Worm (Caenorhabditis elegans) whole organism, L4 larva: ENCODE data around the gene sphk-1.

Experiments
- F26F4.8 ChIP-seq: fragments of 200-800 bp; sonication (Bioruptor generic); conservative IDR thresholded peaks from 2 replicates; pipeline ENCODE4 v1.3.6; 2022; ENCODE audit warnings: missing genetic modification characterization, missing compliant biosample characterization
- T20F7.1 ChIP-seq: fragments of 200-800 bp; sonication (Bioruptor generic); optimal IDR thresholded peaks from 2 replicates; lab custom pipeline; 2018; ENCODE audit warnings: mild to moderate bottlenecking, missing genetic modification characterization, missing compliant biosample characterization
- Y48G9A.11 ChIP-seq: fragments of 200-800 bp; sonication (Bioruptor generic); IDR thresholded peaks from 2 replicates; pipeline ENCODE4 v1.3.6; 2022; ENCODE audit warnings: missing genetic modification reagents, missing genetic modification characterization, missing compliant biosample characterization
- ZK546.5 ChIP-seq, 2 experiments: sonication (generic microtip); optimal IDR thresholded peaks; 2 replicates each; lab custom pipeline; 2017; ENCODE audit warnings: missing biosample characterization in 2 of 2, missing genetic modification characterization in 2 of 2
- aly-2 ChIP-seq: sonication (generic microtip); optimal IDR thresholded peaks from 2 replicates; lab custom pipeline; 2018; ENCODE audit warnings: missing biosample characterization, missing genetic modification characterization
- ama-1 ChIP-seq: fragments of 150-350 bp; optimal IDR thresholded peaks from 2 replicates; lab custom pipeline; 2014; ENCODE audit warnings: inconsistent platforms, mixed read lengths
- ceh-32 ChIP-seq: sonication (generic microtip); optimal IDR thresholded peaks from 2 replicates; lab custom pipeline; 2016; ENCODE audit warnings: mild to moderate bottlenecking, missing genetic modification characterization, missing compliant biosample characterization; ENCODE audit not compliant: poor library complexity
- ceh-82 ChIP-seq: sonication (generic microtip); optimal IDR thresholded peaks from 2 replicates; lab custom pipeline; 2017; ENCODE audit warnings: missing biosample characterization, missing genetic modification characterization
- daf-16 ChIP-seq, 3 experiments: sonication (generic microtip); optimal IDR thresholded peaks; 2 replicates each; lab custom pipeline; 2016 to 2017; ENCODE audit warnings: missing genetic modification characterization in 3 of 3, missing genetic modification reagents in 3 of 3, mild to moderate bottlenecking in 2 of 3, missing compliant biosample characterization in 2 of 3, missing biosample characterization in 1 of 3, moderate library complexity in 1 of 3
- dpl-1 ChIP-seq: fragments of 150-350 bp; optimal IDR thresholded peaks from 2 replicates; lab custom pipeline; 2014; ENCODE audit warnings: missing biosample characterization, missing genetic modification reagents, missing genetic modification characterization
- duxl-1 ChIP-seq: sonication (generic microtip); optimal IDR thresholded peaks from 2 replicates; lab custom pipeline; 2016; ENCODE audit warnings: mild to moderate bottlenecking, missing genetic modification characterization, moderate library complexity, missing compliant biosample characterization; ENCODE audit not compliant: poor library complexity
- dve-1 ChIP-seq: sonication (generic microtip); optimal IDR thresholded peaks from 2 replicates; lab custom pipeline; 2017; ENCODE audit warnings: antibody characterized with exemption, mild to moderate bottlenecking, missing genetic modification characterization, missing compliant biosample characterization; ENCODE audit not compliant: insufficient read depth
- fkh-10 ChIP-seq: fragments of 150-350 bp; optimal IDR thresholded peaks from 2 replicates; lab custom pipeline; 2014; ENCODE audit warnings: missing biosample characterization, missing genetic modification reagents, missing genetic modification characterization
- fos-1 ChIP-seq: fragments of 150-350 bp; optimal IDR thresholded peaks from 2 replicates; lab custom pipeline; 2014; ENCODE audit warnings: missing biosample characterization, missing genetic modification characterization
- hif-1 ChIP-seq, 2 experiments: sonication (generic microtip); optimal IDR thresholded peaks; 2 replicates each; lab custom pipeline; 2016 to 2017; ENCODE audit warnings: missing compliant biosample characterization in 2 of 2, missing genetic modification characterization in 2 of 2, missing genetic modification reagents in 2 of 2, missing genotype in 2 of 2, mild to moderate bottlenecking in 1 of 2
- hlh-30 ChIP-seq: sonication (generic microtip); optimal IDR thresholded peaks from 2 replicates; lab custom pipeline; 2017; ENCODE audit warnings: antibody characterized with exemption, mild to moderate bottlenecking, missing genetic modification characterization, missing compliant biosample characterization; ENCODE audit not compliant: insufficient read depth
- hmg-1.1 ChIP-seq: fragments of 200-800 bp; sonication (Bioruptor generic); IDR thresholded peaks from 2 replicates; pipeline ENCODE4 v1.3.6; 2022; ENCODE audit warnings: missing genetic modification reagents, missing genetic modification characterization, missing compliant biosample characterization
- lin-1 ChIP-seq: fragments of 200-800 bp; sonication (Bioruptor generic); IDR thresholded peaks from 2 replicates; pipeline ENCODE4 v1.3.6; 2022; ENCODE audit warnings: missing genetic modification reagents, missing genetic modification characterization, missing compliant biosample characterization
- lin-29 ChIP-seq: fragments of 200-800 bp; sonication (Bioruptor generic); IDR thresholded peaks from 2 replicates; pipeline ENCODE4 v1.3.6; 2022; ENCODE audit warnings: missing genetic modification reagents, missing genetic modification characterization, missing compliant biosample characterization
- lsy-2 ChIP-seq, 2 experiments: fragments of 150-350 bp in 1 of 2; sonication (generic microtip) in 1 of 2; optimal IDR thresholded peaks; 2 replicates each; lab custom pipeline; 2014 to 2017; ENCODE audit warnings: missing biosample characterization in 2 of 2, missing genetic modification characterization in 2 of 2
- madf-9 ChIP-seq: fragments of 200-800 bp; sonication (Bioruptor generic); conservative IDR thresholded peaks from 2 replicates; pipeline ENCODE4 v1.3.6; 2022; ENCODE audit warnings: missing genetic modification reagents, missing genetic modification characterization, missing compliant biosample characterization
- mdt-29 ChIP-seq: fragments of 200-800 bp; sonication (Bioruptor generic); IDR thresholded peaks from 2 replicates; pipeline ENCODE4 v1.3.6; 2022; ENCODE audit warnings: missing genetic modification reagents, missing genetic modification characterization, missing compliant biosample characterization
- mes-2 ChIP-seq: sonication (generic microtip); optimal IDR thresholded peaks from 2 replicates; lab custom pipeline; 2016; ENCODE audit warnings: missing genotype, mild to moderate bottlenecking, missing genetic modification characterization, missing compliant biosample characterization; ENCODE audit not compliant: poor library complexity, severe bottlenecking
- mxl-3 ChIP-seq: fragments of 200-800 bp; sonication (Bioruptor generic); optimal IDR thresholded peaks from 2 replicates; lab custom pipeline; 2018; ENCODE audit warnings: mild to moderate bottlenecking, missing genetic modification characterization, missing compliant biosample characterization
- nhr-102 ChIP-seq: sonication (generic microtip); optimal IDR thresholded peaks from 2 replicates; lab custom pipeline; 2016; ENCODE audit warnings: mild to moderate bottlenecking, missing genetic modification characterization, moderate library complexity, missing compliant biosample characterization
- nhr-11 ChIP-seq: fragments of 150-350 bp; optimal IDR thresholded peaks from 2 replicates; lab custom pipeline; 2014; ENCODE audit warnings: missing biosample characterization, missing genetic modification characterization
- nhr-237 ChIP-seq: sonication (generic microtip); optimal IDR thresholded peaks from 2 replicates; lab custom pipeline; 2017; ENCODE audit warnings: missing biosample characterization, missing genetic modification characterization
- nhr-25 ChIP-seq: sonication (generic microtip); optimal IDR thresholded peaks from 2 replicates; lab custom pipeline; 2017; ENCODE audit warnings: missing genetic modification characterization, mild to moderate bottlenecking, missing compliant biosample characterization, antibody characterized with exemption, moderate library complexity, borderline replicate concordance; ENCODE audit not compliant: insufficient read depth
- nhr-28 ChIP-seq: fragments of 150-350 bp; optimal IDR thresholded peaks from 2 replicates; lab custom pipeline; 2014; ENCODE audit warnings: missing biosample characterization, missing genetic modification characterization
- nhr-48 ChIP-seq: sonication (generic microtip); optimal IDR thresholded peaks from 2 replicates; lab custom pipeline; 2016; ENCODE audit warnings: mild to moderate bottlenecking, missing genetic modification characterization, missing compliant biosample characterization
- nhr-6 ChIP-seq: fragments of 150-350 bp; optimal IDR thresholded peaks from 2 replicates; lab custom pipeline; 2014; ENCODE audit warnings: missing biosample characterization, missing genetic modification characterization
- pha-4 ChIP-seq, 2 experiments: fragments of 150-350 bp in 1 of 2; fragments of 200-800 bp in 1 of 2; sonication (Bioruptor generic) in 1 of 2; IDR thresholded peaks in 1 of 2; optimal IDR thresholded peaks in 1 of 2; 2 replicates each; pipeline versions ENCODE4 v1.3.6 to Lab custom; 2014 to 2022; ENCODE audit warnings: missing genetic modification characterization in 2 of 2, missing genetic modification reagents in 2 of 2, missing biosample characterization in 1 of 2, missing compliant biosample characterization in 1 of 2
- php-3 ChIP-seq: fragments of 200-800 bp; sonication (Bioruptor generic); IDR thresholded peaks from 2 replicates; pipeline ENCODE4 v1.3.6; 2022; ENCODE audit warnings: missing genetic modification reagents, missing genetic modification characterization, missing compliant biosample characterization
- rbr-2 ChIP-seq: sonication (generic microtip); optimal IDR thresholded peaks from 2 replicates; lab custom pipeline; 2016; ENCODE audit warnings: missing genotype, missing genetic modification characterization, missing compliant biosample characterization
- set-16 ChIP-seq: fragments of 200-800 bp; sonication (Bioruptor generic); IDR thresholded peaks from 2 replicates; pipeline ENCODE4 v1.3.6; 2022; ENCODE audit warnings: missing genetic modification reagents, missing genetic modification characterization, missing compliant biosample characterization
- unc-39 ChIP-seq: sonication (generic microtip); optimal IDR thresholded peaks from 2 replicates; lab custom pipeline; 2017; ENCODE audit warnings: missing biosample characterization, missing genetic modification characterization
- zag-1 ChIP-seq: fragments of 150-350 bp; optimal IDR thresholded peaks from 2 replicates; lab custom pipeline; 2014; ENCODE audit warnings: missing biosample characterization, missing genetic modification characterization
- zfp-3 ChIP-seq: fragments of 200-800 bp; sonication (Bioruptor generic); conservative IDR thresholded peaks from 2 replicates; pipeline ENCODE4 v1.3.6; 2022; ENCODE audit warnings: missing genetic modification reagents, missing genetic modification characterization, missing compliant biosample characterization
- zip-11 ChIP-seq: fragments of 200-800 bp; sonication (Bioruptor generic); IDR thresholded peaks from 2 replicates; pipeline ENCODE4 v1.3.6; 2022; ENCODE audit warnings: missing genetic modification characterization, missing compliant biosample characterization
- ztf-7 ChIP-seq: fragments of 150-350 bp; optimal IDR thresholded peaks from 2 replicates; lab custom pipeline; 2014; ENCODE audit warnings: missing biosample characterization, missing genetic modification characterization

Gene sphk-1

ce11 chrII:8743379-8744173 lies 42.1 kb upstream of the sphk-1 start, which contains the start of gene mak-1 (continued):
- peak; percentile 51 for TF ChIP-seq nhr-102 (tag; lab: Kevin White, UChicago)
- peak; percentile 36; the same call in 1 of the 2 replicates for TF ChIP-seq madf-9 (GFP tag; lab: Robert Waterston, UW)

- TF ChIP-seq lin-1 (GFP tag; lab: Robert Waterston, UW) (no peak), ceh-82 (no peak), hlh-30 (tag; lab: Kevin White, UChicago) (peak; percentile 69), hmg-1.1 (GFP tag; lab: Robert Waterston, UW) (peak; percentile 46; the same call in 1 of the 2 replicates), zip-11 (GFP tag; lab: Robert Waterston, UW) (no peak), ama-1 (no peak), dve-1 (tag; lab: Kevin White, UChicago) (no peak), nhr-6 (tag; lab: Kevin White, UChicago) (no peak), zag-1 (tag; lab: Kevin White, UChicago) (no peak), lsy-2 (tag; optimal IDR thresholded peaks at IDR 0.05; lab: Kevin White, UChicago) (peak in 1 of 2 experiments; percentile 42), mes-2 (tag; lab: Kevin White, UChicago) (no peak), ZK546.5 (tag; optimal IDR thresholded peaks at IDR 0.05; lab: Kevin White, UChicago) (no peak), unc-39 (tag; lab: Kevin White, UChicago) (no peak), set-16 (GFP tag; lab: Robert Waterston, UW) (no peak; the same call in 1 of the 2 replicates)
Measured at ce11 chrII:8742972-8743371, 41.5 kb upstream of the sphk-1 start.

ce11 chrII:8742006-8742847 lies 40.8 kb upstream of the sphk-1 start:
- TF ChIP-seq lin-29 (GFP tag; lab: Robert Waterston, UW) (no peak), mdt-29 (GFP tag; lab: Robert Waterston, UW) (peak; percentile 62; the same call in 1 of the 2 replicates), T20F7.1 (no peak), F26F4.8 (no peak), mxl-3 (GFP tag; lab: Kevin White, UChicago) (peak; percentile 94), nhr-102 (tag; lab: Kevin White, UChicago) (peak; percentile 58), zag-1 (tag; lab: Kevin White, UChicago) (no peak), pha-4 (GFP tag; IDR thresholded peaks at IDR 0.05; lab: Robert Waterston, UW) (peak; percentile 49; the same call in 1 of the 2 replicates), pha-4 (tag; optimal IDR thresholded peaks at IDR 0.05; lab: Kevin White, UChicago) (no peak), php-3 (peak; percentile 59), hlh-30 (tag; lab: Kevin White, UChicago) (peak; percentile 85), nhr-28 (tag; lab: Kevin White, UChicago) (peak; percentile 94), zfp-3 (GFP tag; lab: Robert Waterston, UW) (0 out of 2 replicates have a peak, but pooled peaks have one; percentile 6), nhr-48 (tag; lab: Kevin White, UChicago) (peak; percentile 96), Y48G9A.11 (no peak), rbr-2 (tag; lab: Kevin White, UChicago) (peak; percentile 1), nhr-25 (tag; lab: Kevin White, UChicago) (peak; percentile 66), nhr-11 (tag; lab: Kevin White, UChicago) (peak; percentile 97), daf-16 (GFP tag; optimal IDR thresholded peaks at IDR 0.05; lab: Kevin White, UChicago) (no peak), daf-16 (tag; optimal IDR thresholded peaks at IDR 0.05; lab: Kevin White, UChicago) (peak; percentile 76), hif-1 (tag; optimal IDR thresholded peaks at IDR 0.05; lab: Kevin White, UChicago) (peak; percentile 11 to 31), nhr-237 (no peak), hmg-1.1 (GFP tag; lab: Robert Waterston, UW) (0 out of 2 replicates have a peak, but pooled peaks have one; percentile 8), aly-2 (tag; lab: Kevin White, UChicago) (no peak), fos-1 (tag; lab: Kevin White, UChicago) (no peak), ztf-7 (tag; lab: Kevin White, UChicago) (no peak), ceh-32 (tag; lab: Kevin White, UChicago) (no peak), ama-1 (no peak), duxl-1 (tag; lab: Kevin White, UChicago) (no peak), dpl-1 (GFP tag; lab: Kevin White, UChicago) (peak; percentile 20), fkh-10 (GFP tag; lab: Kevin White, UChicago) (no peak)
